Worm (Caenorhabditis elegans) whole organism, midembryonic: ENCODE measurements around the gene srh-128.
A peak's percentile ranks its signal among the peaks of the same experiment; 100 is the strongest.

Experiments
- T22C8.4 ChIP-seq: fragments of 200-800 bp; sonication (Bioruptor generic); IDR thresholded peaks from 2 replicates; pipeline ENCODE4 v1.3.6; 2022; ENCODE audit warnings: missing genetic modification characterization, missing compliant biosample characterization
- cog-1 ChIP-seq: sonication (generic microtip); optimal IDR thresholded peaks from 2 replicates; lab custom pipeline; 2016; ENCODE audit warnings: missing genetic modification characterization, missing compliant biosample characterization
- flt-1 ChIP-seq: fragments of 200-800 bp; sonication (Bioruptor generic); IDR thresholded peaks from 2 replicates; pipeline ENCODE4 v1.3.6; 2022; ENCODE audit warnings: missing genetic modification characterization, missing compliant biosample characterization
- klf-2 ChIP-seq: fragments of 200-800 bp; sonication (Bioruptor generic); conservative IDR thresholded peaks from 2 replicates; pipeline ENCODE4 v1.3.6; 2022; ENCODE audit warnings: missing genetic modification reagents, missing genetic modification characterization, missing compliant biosample characterization
- med-1 ChIP-seq: sonication (generic microtip); optimal IDR thresholded peaks from 2 replicates; lab custom pipeline; 2017; ENCODE audit warnings: missing genetic modification characterization, mild to moderate bottlenecking, missing compliant biosample characterization, antibody characterized with exemption, missing genetic modification reagents; ENCODE audit not compliant: insufficient read depth
- ref-1 ChIP-seq: fragments of 200-800 bp; sonication (Bioruptor generic); conservative IDR thresholded peaks from 2 replicates; pipeline ENCODE4 v1.3.6; 2022; ENCODE audit warnings: missing genetic modification reagents, missing genetic modification characterization, missing compliant biosample characterization
- tab-1 ChIP-seq: fragments of 200-800 bp; sonication (Bioruptor generic); IDR thresholded peaks from 2 replicates; pipeline ENCODE4 v1.3.6; 2022; ENCODE audit warnings: missing genetic modification characterization, missing compliant biosample characterization
- ztf-23 ChIP-seq: fragments of 200-800 bp; sonication (Bioruptor generic); IDR thresholded peaks from 2 replicates; pipeline ENCODE4 v1.3.6; 2022; ENCODE audit warnings: missing genetic modification reagents, missing genetic modification characterization, missing compliant biosample characterization
- ztf-29 ChIP-seq: fragments of 200-800 bp; sonication (Bioruptor generic); IDR thresholded peaks from 2 replicates; pipeline ENCODE4 v1.3.6; 2022; ENCODE audit warnings: missing genetic modification reagents, missing genetic modification characterization, missing compliant biosample characterization

Gene srh-128

DNA sequence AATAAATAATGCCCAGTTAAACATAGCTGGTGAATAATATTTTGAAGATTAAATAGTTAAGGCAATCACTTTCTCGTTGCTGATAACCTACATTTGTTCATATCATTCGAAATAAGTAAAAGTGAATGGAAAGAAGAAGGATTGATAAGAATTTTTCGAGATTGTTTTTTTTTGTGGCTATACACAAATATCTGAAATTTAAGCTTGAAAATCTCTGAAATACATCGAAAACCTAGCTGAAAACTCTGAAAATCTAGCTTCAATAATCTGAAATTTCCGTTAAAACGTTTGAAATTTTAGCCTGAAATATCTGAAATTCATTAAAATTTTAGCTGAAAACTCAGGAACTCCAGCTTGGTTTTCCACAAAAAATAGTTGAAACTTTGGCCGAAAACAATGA lies 34.5 kb upstream of the srh-128 start, which contains the start of gene T05A8.6:
Gene T05A8.6 (minus strand): TSS at position 101 of the 400 bp plus-strand sequence.
- TF ChIP-seq med-1 (no peak), ztf-29 (GFP tag; lab: Robert Waterston, UW) (no peak), ref-1 (GFP tag; lab: Robert Waterston, UW) (no peak), cog-1 (tag; lab: Kevin White, UChicago) (no peak), ztf-23 (GFP tag; lab: Robert Waterston, UW) (no peak), tab-1 (GFP tag; lab: Robert Waterston, UW) (no peak), flt-1 (GFP tag; lab: Robert Waterston, UW) (no peak), T22C8.4 (GFP tag; lab: Robert Waterston, UW) (no peak), klf-2 (no peak)

DNA sequence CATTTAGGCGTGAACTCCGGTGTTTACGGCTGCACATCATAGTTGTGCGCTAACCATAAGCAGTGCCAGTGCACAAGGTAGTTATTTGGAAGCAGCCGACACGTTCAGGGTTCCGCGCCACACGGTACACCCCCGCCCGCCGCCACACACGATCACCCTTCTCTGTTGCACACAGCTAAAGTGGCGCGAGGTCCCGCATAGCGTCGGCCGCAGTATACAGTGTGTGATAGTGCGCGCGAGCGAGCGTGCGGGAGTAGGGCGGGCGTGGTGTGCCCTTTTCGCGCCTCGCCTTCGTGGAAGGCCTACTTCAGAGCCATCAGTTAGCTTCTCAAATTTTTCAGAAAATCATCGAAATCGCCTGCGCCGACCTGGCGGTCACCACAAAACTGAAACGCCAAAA lies 31.8 kb upstream of the srh-128 start:
- no peak for TF ChIP-seq ztf-23 (GFP tag; lab: Robert Waterston, UW)
- TF ChIP-seq tab-1 (GFP tag; lab: Robert Waterston, UW), result 0 out of 2 replicates have a peak, but pooled peaks have one; percentile 16
- no peak for TF ChIP-seq ztf-29 (GFP tag; lab: Robert Waterston, UW)
- TF ChIP-seq ref-1 (GFP tag; lab: Robert Waterston, UW), result no peak

DNA sequence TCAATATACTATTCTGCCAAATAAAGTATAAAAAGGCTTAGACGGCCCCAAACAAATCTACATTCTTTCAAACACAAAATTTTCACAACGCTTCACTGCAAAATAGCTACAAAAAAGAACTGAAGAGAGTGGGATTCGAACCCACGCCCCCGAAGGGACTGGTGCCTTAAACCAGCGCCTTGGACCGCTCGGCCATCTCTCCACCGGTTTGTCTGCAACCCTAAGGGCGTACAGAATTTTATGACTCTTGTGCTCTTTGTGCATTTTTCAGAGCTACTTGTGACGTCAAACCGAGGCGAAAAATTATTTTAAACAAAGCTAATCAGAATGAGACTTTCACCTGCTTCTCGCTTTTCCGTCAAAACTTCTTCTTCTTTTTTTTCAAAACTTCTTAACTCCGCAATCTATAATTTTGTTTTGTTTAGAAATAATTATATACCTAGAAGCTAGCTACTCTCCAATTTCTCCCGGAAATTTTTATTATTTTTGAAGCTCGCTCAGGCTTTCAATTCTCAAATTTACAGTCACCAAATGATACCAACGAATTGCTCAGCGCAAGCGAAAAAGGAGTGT lies 31.1 kb upstream of the srh-128 start, which contains the start of gene T05A8.8:
Gene T05A8.8 (plus strand): TSS at position 523 of the 573 bp plus-strand sequence.
- no peak for TF ChIP-seq ref-1 (GFP tag; lab: Robert Waterston, UW)
- no peak for TF ChIP-seq flt-1 (GFP tag; lab: Robert Waterston, UW)
- TF ChIP-seq cog-1 (tag; lab: Kevin White, UChicago), result no peak
- no peak for TF ChIP-seq tab-1 (GFP tag; lab: Robert Waterston, UW)
- TF ChIP-seq ztf-29 (GFP tag; lab: Robert Waterston, UW), result no peak
- no peak for TF ChIP-seq ztf-23 (GFP tag; lab: Robert Waterston, UW)
- no peak for TF ChIP-seq klf-2
- no peak for TF ChIP-seq T22C8.4 (GFP tag; lab: Robert Waterston, UW)
- no peak for TF ChIP-seq med-1

DNA sequence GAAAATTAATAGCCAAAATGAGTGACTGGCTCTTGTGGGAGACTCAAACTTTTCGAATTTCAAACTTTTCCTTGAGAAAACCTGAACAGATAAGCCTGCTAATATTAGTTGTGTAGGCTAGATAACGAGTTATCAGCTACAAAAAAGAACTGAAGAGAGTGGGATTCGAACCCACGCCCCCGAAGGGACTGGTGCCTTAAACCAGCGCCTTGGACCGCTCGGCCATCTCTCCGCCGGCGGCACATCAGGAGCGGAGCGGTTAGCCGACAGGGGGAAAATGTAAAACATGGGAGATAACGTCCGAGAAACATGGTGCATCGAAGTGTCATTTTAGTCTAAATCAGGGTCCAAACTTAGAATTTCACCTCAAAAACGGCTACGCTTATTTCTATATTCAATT lies 30.5 kb upstream of the srh-128 start:
- TF ChIP-seq ztf-23 (GFP tag; lab: Robert Waterston, UW), result no peak
- TF ChIP-seq T22C8.4 (GFP tag; lab: Robert Waterston, UW), result no peak
- no peak for TF ChIP-seq ref-1 (GFP tag; lab: Robert Waterston, UW)
- no peak for TF ChIP-seq tab-1 (GFP tag; lab: Robert Waterston, UW)
- TF ChIP-seq ztf-29 (GFP tag; lab: Robert Waterston, UW), result no peak
- no peak for TF ChIP-seq cog-1 (tag; lab: Kevin White, UChicago)
- no peak for TF ChIP-seq klf-2
- no peak for TF ChIP-seq flt-1 (GFP tag; lab: Robert Waterston, UW)
- TF ChIP-seq med-1, result no peak

DNA sequence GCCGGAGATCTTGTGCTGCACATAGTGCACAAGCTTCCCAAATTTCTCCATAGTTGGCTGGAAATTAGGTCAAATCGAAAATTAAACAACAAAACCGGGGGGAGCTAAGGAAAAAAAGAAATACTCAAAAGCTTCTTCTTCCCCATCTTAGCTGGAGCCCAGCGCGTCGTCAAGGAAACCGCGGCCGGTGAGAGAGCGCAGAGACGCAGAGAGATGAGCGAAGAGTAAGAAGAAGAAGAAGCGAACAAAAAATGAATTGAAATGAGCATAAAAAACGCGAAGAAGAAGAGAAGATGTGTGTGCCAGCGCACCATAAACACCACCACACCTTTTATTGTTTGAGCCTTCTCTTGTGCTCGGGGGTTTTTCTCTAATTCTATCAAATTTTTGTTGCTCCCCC lies 30.1 kb upstream of the srh-128 start, which contains the start of gene wdr-31:
Gene wdr-31 (minus strand): TSS at position 101 of the 400 bp plus-strand sequence.
- TF ChIP-seq cog-1 (tag; lab: Kevin White, UChicago) (no peak), med-1 (no peak), klf-2 (no peak), ref-1 (GFP tag; lab: Robert Waterston, UW) (no peak)

DNA sequence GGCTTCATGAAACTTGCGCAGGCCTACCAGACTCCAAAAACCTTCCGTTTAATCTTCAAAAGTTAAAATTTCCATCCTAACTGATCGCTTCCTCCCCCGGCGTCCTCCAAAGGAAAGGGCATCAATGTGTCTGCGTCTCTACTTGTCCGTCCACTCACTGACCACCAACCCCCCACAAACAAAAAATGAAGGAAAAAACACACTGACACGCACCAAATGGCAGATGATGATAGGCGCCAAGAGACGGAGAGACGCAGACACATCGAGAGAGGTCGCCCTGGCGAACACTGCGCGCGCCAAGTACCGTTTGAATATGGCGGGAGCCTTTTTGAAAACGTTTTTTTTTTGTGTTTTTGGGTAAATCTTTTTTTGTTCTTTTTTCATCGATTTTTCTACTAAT lies 29.6 kb upstream of the srh-128 start:
- TF ChIP-seq cog-1 (tag; lab: Kevin White, UChicago) (no peak), ref-1 (GFP tag; lab: Robert Waterston, UW) (no peak)

DNA sequence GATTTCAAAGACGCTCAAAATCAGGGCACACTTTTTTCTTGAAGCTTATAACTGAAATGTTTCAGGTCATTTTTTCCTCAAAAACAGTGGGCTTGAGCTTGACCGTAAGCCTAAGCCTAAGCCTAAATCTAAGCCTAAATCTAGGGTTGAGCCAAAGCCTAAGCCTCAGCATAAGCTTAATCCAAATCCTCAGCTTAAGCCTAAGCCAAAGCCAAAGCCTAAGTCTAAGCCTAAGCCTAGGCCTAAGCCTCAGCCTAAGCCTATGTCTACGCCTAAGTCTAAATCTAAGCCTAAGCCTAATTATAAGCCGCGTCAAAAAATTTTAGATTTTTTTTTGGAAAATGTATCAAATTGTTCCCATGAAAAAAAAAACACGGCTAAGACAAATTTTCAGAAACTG lies 29.2 kb upstream of the srh-128 start:
- TF ChIP-seq T22C8.4 (GFP tag; lab: Robert Waterston, UW), result no peak
- TF ChIP-seq tab-1 (GFP tag; lab: Robert Waterston, UW), result no peak
- no peak for TF ChIP-seq klf-2
- no peak for TF ChIP-seq cog-1 (tag; lab: Kevin White, UChicago)
- no peak for TF ChIP-seq med-1

DNA sequence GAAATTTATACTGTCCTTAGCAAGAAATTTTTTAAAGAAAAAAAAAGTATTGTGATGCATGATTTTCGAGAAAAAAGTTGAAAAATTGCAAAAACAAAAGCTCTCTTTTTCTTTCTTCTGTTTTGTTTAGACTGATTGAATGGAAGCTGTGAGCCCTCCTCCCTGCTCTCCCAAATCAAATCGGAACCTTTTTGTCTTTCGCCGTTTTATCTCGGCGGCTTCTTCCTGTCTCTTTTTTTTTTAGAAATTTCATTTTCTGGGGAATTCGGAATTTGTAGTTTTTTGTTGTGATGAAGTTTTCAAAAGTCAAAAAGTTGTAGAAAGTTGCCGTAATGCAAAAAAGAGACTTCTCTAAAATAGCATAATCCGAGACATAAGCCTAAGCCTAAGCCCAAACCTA lies 25.5 kb upstream of the srh-128 start:
- TF ChIP-seq ztf-29 (GFP tag; lab: Robert Waterston, UW) (no peak), ztf-23 (GFP tag; lab: Robert Waterston, UW) (no peak), ref-1 (GFP tag; lab: Robert Waterston, UW) (no peak), cog-1 (tag; lab: Kevin White, UChicago) (no peak), tab-1 (GFP tag; lab: Robert Waterston, UW) (no peak)

DNA sequence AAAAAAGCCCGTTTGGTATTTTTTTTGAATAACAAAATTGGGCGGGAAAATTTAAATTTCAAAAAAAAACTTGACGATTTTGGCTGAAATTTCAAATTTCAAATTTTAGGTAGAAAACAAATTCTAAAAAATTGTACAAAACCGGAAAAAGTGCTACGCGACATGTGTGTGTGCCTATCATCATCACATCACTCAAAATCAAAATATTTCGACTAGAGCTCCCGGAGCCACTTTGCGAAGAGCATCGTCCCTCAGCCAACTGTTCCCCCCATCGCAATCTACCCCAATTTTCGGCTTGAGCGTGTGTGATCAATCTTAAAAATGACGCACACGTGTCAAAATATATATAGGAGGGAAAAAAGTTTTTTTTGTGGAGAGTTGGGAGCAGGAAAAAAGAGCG lies 21.7 kb upstream of the srh-128 start:
- TF ChIP-seq ref-1 (GFP tag; lab: Robert Waterston, UW) (no peak), ztf-23 (GFP tag; lab: Robert Waterston, UW) (no peak), cog-1 (tag; lab: Kevin White, UChicago) (no peak), klf-2 (no peak)

DNA sequence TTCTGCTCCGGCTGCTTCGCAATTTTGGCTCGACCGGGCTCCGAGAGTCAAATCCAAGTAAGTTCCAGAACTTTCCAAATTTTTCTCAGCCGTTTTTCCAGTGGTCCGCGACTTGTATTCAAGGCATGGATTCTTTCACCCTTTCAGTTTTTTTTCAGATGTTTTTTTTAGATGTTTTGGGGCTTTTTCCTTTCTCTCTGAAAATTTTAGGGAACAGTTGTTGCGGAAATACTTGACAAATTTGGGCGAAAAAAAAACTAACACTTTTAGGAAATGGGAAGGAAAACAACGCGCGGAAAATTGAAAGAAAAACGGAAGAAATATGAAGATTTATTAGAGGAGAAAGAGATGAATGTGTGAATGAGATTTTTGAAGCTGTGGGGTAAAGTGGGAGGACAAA lies 20.5 kb upstream of the srh-128 start, which contains the start of the genes T05A8.11 and nep-2:
Gene T05A8.11 (minus strand): TSS at position 101 of the 400 bp plus-strand sequence.
Gene nep-2 (minus strand): TSS at position 192 of the 400 bp plus-strand sequence.
- TF ChIP-seq med-1 (no peak), flt-1 (GFP tag; lab: Robert Waterston, UW) (no peak), T22C8.4 (GFP tag; lab: Robert Waterston, UW) (no peak), ztf-29 (GFP tag; lab: Robert Waterston, UW) (no peak), cog-1 (tag; lab: Kevin White, UChicago) (no peak), tab-1 (GFP tag; lab: Robert Waterston, UW) (no peak), ztf-23 (GFP tag; lab: Robert Waterston, UW) (no peak), klf-2 (no peak), ref-1 (GFP tag; lab: Robert Waterston, UW) (no peak)
